Worm (Caenorhabditis elegans): ENCODE measurements around the gene C38C3.4.

DNA sequence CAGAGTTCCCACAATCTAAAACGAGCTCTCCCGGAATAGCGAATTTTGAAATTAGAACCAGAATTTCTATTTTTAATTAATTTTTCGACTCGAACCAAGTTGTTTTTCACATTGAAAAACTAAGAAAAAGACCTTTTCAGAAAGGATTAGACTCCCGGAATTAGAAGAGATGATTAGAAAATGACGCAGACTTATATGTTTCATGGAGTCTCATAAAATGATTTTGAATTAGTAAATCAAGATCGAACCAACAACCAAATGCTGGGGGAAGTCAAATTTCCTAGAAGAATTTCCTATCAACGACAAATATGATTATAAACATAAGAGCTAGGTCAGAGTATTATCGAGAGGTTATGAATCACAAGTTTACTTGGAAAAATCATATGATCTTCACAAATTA lies 6.8 kb downstream of the C38C3.4 start:
- no peak for TF ChIP-seq rpc-1 (optimal IDR thresholded peaks at IDR 0.05)
- TF ChIP-seq rpc-1 (tag; optimal IDR thresholded peaks at IDR 0.05): no peak
- TF ChIP-seq F49E8.2 (tag; optimal IDR thresholded peaks at IDR 0.05; ENCODE audit: insufficient read depth): no peak
- TF ChIP-seq unc-62 (GFP tag; optimal IDR thresholded peaks at IDR 0.05): no peak
- TF ChIP-seq sptf-2 (GFP tag; optimal IDR thresholded peaks at IDR 0.05): no peak
- no peak for TF ChIP-seq attf-6 (GFP tag; IDR thresholded peaks at IDR 0.05)
- no peak for TF ChIP-seq attf-5 (GFP tag; optimal IDR thresholded peaks at IDR 0.05)
- no peak for TF ChIP-seq ceh-91 (GFP tag; IDR thresholded peaks at IDR 0.05)
- TF ChIP-seq hlh-12 (tag; optimal IDR thresholded peaks at IDR 0.05): no peak
- no peak for TF ChIP-seq ets-4 (GFP tag; optimal IDR thresholded peaks at IDR 0.05)
- no peak for TF ChIP-seq ama-1 (optimal IDR thresholded peaks at IDR 0.05)
- no peak for TF ChIP-seq ama-1 (GFP tag; optimal IDR thresholded peaks at IDR 0.05)
- TF ChIP-seq chd-7 (tag; optimal IDR thresholded peaks at IDR 0.05): no peak

Data from whole organism, young adult.